Worm (Caenorhabditis elegans): ENCODE measurements around the gene dhs-14.

DNA sequence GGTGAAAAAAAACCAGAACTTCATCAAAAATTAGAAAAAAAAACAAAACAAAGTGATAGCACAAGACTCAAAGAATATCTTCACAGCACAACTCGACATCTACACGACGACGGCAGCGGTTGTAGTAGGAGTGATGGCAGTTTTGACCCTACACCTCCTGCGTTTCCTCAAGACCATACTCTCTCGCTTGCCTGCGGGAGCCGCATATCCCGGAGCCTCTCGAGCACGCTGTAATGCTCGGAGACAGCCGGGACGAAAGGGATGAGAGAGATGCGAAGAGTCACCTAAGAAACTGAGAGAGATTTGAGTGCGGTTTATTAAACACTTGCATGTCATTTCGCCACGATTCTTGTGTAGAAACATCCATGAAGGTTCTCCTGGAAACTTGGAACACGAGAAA, 44.4 kb upstream of the dhs-14 start:
- TF ChIP-seq aly-2 (tag; optimal IDR thresholded peaks at IDR 0.05) (no peak), crh-2 (tag; optimal IDR thresholded peaks at IDR 0.05) (no peak), dmd-4 (tag; optimal IDR thresholded peaks at IDR 0.05) (no peak), lin-13 (GFP tag; optimal IDR thresholded peaks at IDR 0.05) (no peak), lin-39 (tag; optimal IDR thresholded peaks at IDR 0.05) (no peak), unc-39 (tag; optimal IDR thresholded peaks at IDR 0.05) (no peak), elt-3 (tag; optimal IDR thresholded peaks at IDR 0.05) (no peak), ceh-82 (tag; optimal IDR thresholded peaks at IDR 0.05) (no peak), ama-1 (optimal IDR thresholded peaks at IDR 0.05) (no peak), nhr-6 (tag; optimal IDR thresholded peaks at IDR 0.05) (no peak), snpc-4 (tag; optimal IDR thresholded peaks at IDR 0.05) (no peak)

Measured in whole organism, L2 larva.